Fruit fly (Drosophila melanogaster): Measurements from ENCODE around the gene CG31637.

- TF ChIP-seq CG5204 (GFP tag; optimal IDR thresholded peaks at IDR 0.05) (no peak), kay (GFP tag; ENCODE audit: borderline replicate concordance) (no peak), pad (GFP tag; optimal IDR thresholded peaks at IDR 0.05) (no peak), cnc (optimal IDR thresholded peaks at IDR 0.05) (no peak), cic (GFP tag; optimal IDR thresholded peaks at IDR 0.05) (no peak), CG1620 (GFP tag; optimal IDR thresholded peaks at IDR 0.05) (no peak), tj (GFP tag; optimal IDR thresholded peaks at IDR 0.05) (no peak)
These were observed 15.5 kb downstream of the CG31637 start for dm6 chr2L:6513948-6514347.
